Worm (Caenorhabditis elegans) whole organism, L1 larva: ENCODE data around the gene F31E8.5.

Source experiments
- aha-1 ChIP-seq: fragments of 150-350 bp; optimal IDR thresholded peaks from 2 replicates; lab custom pipeline; 2014; ENCODE audit warnings: missing biosample characterization, missing genetic modification characterization
- ama-1 ChIP-seq: fragments of 150-350 bp; optimal IDR thresholded peaks from 2 replicates; lab custom pipeline; 2014
- ces-1 ChIP-seq: fragments of 150-350 bp; optimal IDR thresholded peaks from 2 replicates; lab custom pipeline; 2014; ENCODE audit warnings: missing biosample characterization, missing genetic modification reagents, missing genetic modification characterization
- rnt-1 ChIP-seq: sonication (generic microtip); optimal IDR thresholded peaks from 2 replicates; lab custom pipeline; 2016; ENCODE audit warnings: mild to moderate bottlenecking, missing genetic modification characterization, moderate library complexity, missing compliant biosample characterization
- unc-62 ChIP-seq: fragments of 150-350 bp; optimal IDR thresholded peaks from 2 replicates; lab custom pipeline; 2014; ENCODE audit warnings: missing biosample characterization, missing genetic modification reagents, missing genetic modification characterization

DNA sequence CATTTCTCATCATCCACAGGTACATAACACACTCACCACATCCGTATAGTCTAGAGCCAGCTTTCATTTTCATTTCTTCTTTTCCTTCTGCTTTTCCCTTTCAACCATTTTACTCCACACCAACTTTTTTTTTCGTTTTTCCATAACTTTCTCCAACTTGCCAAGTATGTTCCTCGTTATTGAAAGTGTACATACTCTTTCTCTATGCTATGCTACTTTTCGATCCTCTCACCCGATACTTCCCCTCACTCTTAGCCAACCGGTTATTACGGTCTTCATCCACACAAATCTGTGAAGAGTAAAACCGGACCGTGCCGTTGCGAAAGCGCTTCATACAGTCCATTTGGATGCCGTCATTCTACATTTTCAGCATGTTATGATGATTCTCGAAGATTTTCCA is 15.2 kb downstream of the F31E8.5 start, which contains the start of gene T13C2.2:
- TF ChIP-seq unc-62 (GFP tag; lab: Kevin White, UChicago) (no peak), rnt-1 (tag; lab: Kevin White, UChicago) (no peak), ces-1 (GFP tag; lab: Kevin White, UChicago) (no peak), ama-1 (no peak), aha-1 (no peak)
